Worm (Caenorhabditis elegans) whole organism, L1 larva: Measurements from ENCODE around the gene cyp-13A4.

ENCODE experiments used
- C04F5.9 ChIP-seq: sonication (generic microtip); optimal IDR thresholded peaks from 2 replicates; lab custom pipeline; 2016; ENCODE audit warnings: missing genetic modification characterization, missing compliant biosample characterization
- C16A3.4 ChIP-seq: fragments of 150-350 bp; optimal IDR thresholded peaks from 2 replicates; lab custom pipeline; 2014; ENCODE audit warnings: missing biosample characterization, missing genetic modification characterization
- C34B4.2 ChIP-seq: sonication (generic microtip); optimal IDR thresholded peaks from 2 replicates; lab custom pipeline; 2017; ENCODE audit warnings: mild to moderate bottlenecking, missing genetic modification characterization, missing compliant biosample characterization
- Y116A8C.19 ChIP-seq: sonication (generic microtip); optimal IDR thresholded peaks from 2 replicates; lab custom pipeline; 2016; ENCODE audit warnings: missing compliant biosample characterization, missing genetic modification characterization, borderline replicate concordance
- ama-1 ChIP-seq: fragments of 150-350 bp; optimal IDR thresholded peaks from 2 replicates; lab custom pipeline; 2014
- ceh-90 ChIP-seq: sonication (generic microtip); optimal IDR thresholded peaks from 2 replicates; lab custom pipeline; 2016; ENCODE audit warnings: missing genetic modification characterization, missing compliant biosample characterization
- dpl-1 ChIP-seq, 3 experiments: fragments of 150-350 bp in 2 of 3; sonication (generic microtip) in 1 of 3; optimal IDR thresholded peaks; 2 replicates each; lab custom pipeline; 2014 to 2017; ENCODE audit warnings: missing biosample characterization in 3 of 3, missing genetic modification characterization in 3 of 3, missing genetic modification reagents in 3 of 3
- efl-1 ChIP-seq, 4 experiments: fragments of 150-350 bp; optimal IDR thresholded peaks in 3 of 4; peaks in 1 of 4; 1 replicate in 1 of 4; 2 replicates in 3 of 4; lab custom pipeline; 2014; ENCODE audit warnings: missing biosample characterization in 2 of 4, missing genetic modification characterization in 2 of 4, missing genetic modification reagents in 2 of 4
- efl-3 ChIP-seq: fragments of 200-800 bp; sonication (Bioruptor generic); optimal IDR thresholded peaks from 2 replicates; lab custom pipeline; 2018; ENCODE audit warnings: mild to moderate bottlenecking, missing genetic modification characterization, missing compliant biosample characterization
- egl-27 ChIP-seq, 2 experiments: fragments of 150-350 bp in 1 of 2; sonication (generic microtip); optimal IDR thresholded peaks; 3 replicates each; lab custom pipeline; 2017 to 2018; ENCODE audit warnings: missing biosample characterization in 2 of 2, missing genetic modification characterization in 2 of 2, missing genetic modification reagents in 2 of 2
- elt-2 ChIP-seq: sonication (generic microtip); optimal IDR thresholded peaks from 2 replicates; lab custom pipeline; 2016; ENCODE audit warnings: missing genetic modification characterization, mild to moderate bottlenecking, inconsistent platforms, missing compliant biosample characterization, missing genetic modification reagents
- elt-3 ChIP-seq, 6 experiments: fragments of 150-350 bp in 1 of 6; sonication (generic microtip); optimal IDR thresholded peaks; 2 replicates each; lab custom pipeline; 2017 to 2018; ENCODE audit warnings: missing biosample characterization in 6 of 6, missing genetic modification characterization in 6 of 6, inconsistent platforms in 1 of 6
- fkh-10 ChIP-seq: sonication (generic microtip); optimal IDR thresholded peaks from 2 replicates; lab custom pipeline; 2017; ENCODE audit warnings: missing biosample characterization, missing genetic modification reagents, missing genetic modification characterization
- fkh-4 ChIP-seq: sonication (generic microtip); optimal IDR thresholded peaks from 2 replicates; lab custom pipeline; 2016; ENCODE audit warnings: missing compliant biosample characterization, missing genetic modification characterization, borderline replicate concordance
- fkh-8 ChIP-seq: sonication (generic microtip); optimal IDR thresholded peaks from 2 replicates; lab custom pipeline; 2016; ENCODE audit warnings: mild to moderate bottlenecking, missing genetic modification characterization, missing compliant biosample characterization
- grh-1 ChIP-seq: fragments of 200-800 bp; sonication (Bioruptor generic); IDR thresholded peaks from 2 replicates; pipeline ENCODE4 v1.3.6; 2022; ENCODE audit warnings: missing genetic modification reagents, missing genetic modification characterization, missing compliant biosample characterization
- hlh-17 ChIP-seq: fragments of 200-800 bp; sonication (Bioruptor generic); optimal IDR thresholded peaks from 2 replicates; lab custom pipeline; 2018; ENCODE audit warnings: missing genetic modification characterization, mild to moderate bottlenecking, missing compliant biosample characterization, moderate library complexity, borderline replicate concordance
- hpl-2 ChIP-seq: fragments of 150-350 bp; optimal IDR thresholded peaks from 2 replicates; lab custom pipeline; 2014; ENCODE audit warnings: missing biosample characterization, missing genetic modification reagents, missing genetic modification characterization
- isw-1 ChIP-seq: fragments of 200-800 bp; sonication (Bioruptor generic); IDR thresholded peaks from 2 replicates; pipeline ENCODE4 v1.3.6; 2022; ENCODE audit warnings: missing genetic modification characterization, missing compliant biosample characterization
- jun-1 ChIP-seq: fragments of 150-350 bp; optimal IDR thresholded peaks from 2 replicates; lab custom pipeline; 2014; ENCODE audit warnings: missing biosample characterization, missing genetic modification reagents, missing genetic modification characterization
- lin-13 ChIP-seq: fragments of 150-350 bp; optimal IDR thresholded peaks from 2 replicates; lab custom pipeline; 2014; ENCODE audit warnings: missing biosample characterization, missing genetic modification reagents, missing genetic modification characterization
- lin-14 ChIP-seq: fragments of 200-800 bp; sonication (Bioruptor generic); optimal IDR thresholded peaks from 2 replicates; lab custom pipeline; 2018; ENCODE audit warnings: mild to moderate bottlenecking, missing genetic modification characterization, moderate library complexity, missing compliant biosample characterization
- lin-15B ChIP-seq: fragments of 150-350 bp; sonication (generic microtip); optimal IDR thresholded peaks from 3 replicates; lab custom pipeline; 2014; ENCODE audit warnings: missing biosample characterization, missing genetic modification characterization
- mab-9 ChIP-seq: fragments of 200-800 bp; sonication (Bioruptor generic); IDR thresholded peaks from 2 replicates; pipeline ENCODE4 v1.3.6; 2022; ENCODE audit warnings: missing genetic modification reagents, missing genetic modification characterization, missing compliant biosample characterization
- mef-2 ChIP-seq: fragments of 150-350 bp; optimal IDR thresholded peaks from 2 replicates; lab custom pipeline; 2014; ENCODE audit warnings: missing biosample characterization, missing genetic modification characterization
- nhr-19 ChIP-seq: fragments of 200-800 bp; sonication (Bioruptor generic); conservative IDR thresholded peaks from 2 replicates; pipeline ENCODE4 v1.3.6; 2022; ENCODE audit warnings: missing genetic modification characterization, missing compliant biosample characterization
- nhr-20 ChIP-seq: sonication (generic microtip); optimal IDR thresholded peaks from 2 replicates; lab custom pipeline; 2016; ENCODE audit warnings: mild to moderate bottlenecking, missing genetic modification characterization, missing compliant biosample characterization
- nhr-237 ChIP-seq: fragments of 150-350 bp; optimal IDR thresholded peaks from 2 replicates; lab custom pipeline; 2014; ENCODE audit warnings: missing biosample characterization, missing genetic modification characterization
- nhr-28 ChIP-seq: fragments of 150-350 bp; optimal IDR thresholded peaks from 2 replicates; lab custom pipeline; 2014; ENCODE audit warnings: missing biosample characterization, missing genetic modification characterization
- nhr-47 ChIP-seq: sonication (generic microtip); optimal IDR thresholded peaks from 2 replicates; lab custom pipeline; 2016; ENCODE audit warnings: mild to moderate bottlenecking, missing genetic modification characterization, moderate library complexity, missing compliant biosample characterization
- nhr-71 ChIP-seq: sonication (generic microtip); optimal IDR thresholded peaks from 2 replicates; lab custom pipeline; 2016; ENCODE audit warnings: mild to moderate bottlenecking, missing genetic modification characterization, moderate library complexity, missing compliant biosample characterization
- nhr-76 ChIP-seq: sonication (generic microtip); optimal IDR thresholded peaks from 2 replicates; lab custom pipeline; 2017; ENCODE audit warnings: missing biosample characterization, missing genetic modification characterization
- nhr-77 ChIP-seq: fragments of 150-350 bp; optimal IDR thresholded peaks from 2 replicates; lab custom pipeline; 2014; ENCODE audit warnings: missing biosample characterization, missing genetic modification characterization
- nhr-90 ChIP-seq: sonication (generic microtip); optimal IDR thresholded peaks from 2 replicates; lab custom pipeline; 2016; ENCODE audit warnings: mild to moderate bottlenecking, missing genetic modification characterization, missing compliant biosample characterization; ENCODE audit not compliant: poor library complexity
- pag-3 ChIP-seq: sonication (generic microtip); optimal IDR thresholded peaks from 2 replicates; lab custom pipeline; 2017; ENCODE audit warnings: missing genetic modification characterization, mild to moderate bottlenecking, missing compliant biosample characterization, antibody characterized with exemption, borderline replicate concordance; ENCODE audit not compliant: insufficient read depth
- pax-3 ChIP-seq: fragments of 200-800 bp; sonication (Bioruptor generic); optimal IDR thresholded peaks from 2 replicates; lab custom pipeline; 2018; ENCODE audit warnings: mild to moderate bottlenecking, missing genetic modification characterization, moderate library complexity, missing compliant biosample characterization
- skn-1 ChIP-seq: fragments of 150-350 bp; optimal IDR thresholded peaks from 2 replicates; lab custom pipeline; 2014; ENCODE audit warnings: missing biosample characterization, missing genetic modification characterization
- snpc-4 ChIP-seq: fragments of 150-350 bp; optimal IDR thresholded peaks from 2 replicates; lab custom pipeline; 2014; ENCODE audit warnings: missing biosample characterization, missing genetic modification characterization
- snu-23 ChIP-seq: sonication (generic microtip); optimal IDR thresholded peaks from 2 replicates; lab custom pipeline; 2016; ENCODE audit warnings: missing genetic modification characterization, missing compliant biosample characterization
- sox-4 ChIP-seq: sonication (generic microtip); optimal IDR thresholded peaks from 2 replicates; lab custom pipeline; 2016; ENCODE audit warnings: missing genetic modification characterization, missing compliant biosample characterization
- sup-37 ChIP-seq: fragments of 200-800 bp; sonication (Bioruptor generic); optimal IDR thresholded peaks from 2 replicates; lab custom pipeline; 2018; ENCODE audit warnings: mild to moderate bottlenecking, missing genetic modification characterization, missing compliant biosample characterization
- tlp-1 ChIP-seq: fragments of 150-350 bp; optimal IDR thresholded peaks from 2 replicates; lab custom pipeline; 2014; ENCODE audit warnings: missing biosample characterization, missing genetic modification characterization
- unc-130 ChIP-seq: fragments of 150-350 bp; optimal IDR thresholded peaks from 2 replicates; lab custom pipeline; 2017; ENCODE audit warnings: missing biosample characterization, missing genetic modification characterization, inconsistent platforms
- vab-15 ChIP-seq: sonication (generic microtip); optimal IDR thresholded peaks from 2 replicates; lab custom pipeline; 2017; ENCODE audit warnings: missing genotype, mild to moderate bottlenecking, missing genetic modification characterization, missing compliant biosample characterization
- xbp-1 ChIP-seq: sonication (generic microtip); optimal IDR thresholded peaks from 2 replicates; lab custom pipeline; 2016; ENCODE audit warnings: missing genetic modification characterization, missing compliant biosample characterization
- zag-1 ChIP-seq: fragments of 150-350 bp; optimal IDR thresholded peaks from 2 replicates; lab custom pipeline; 2014; ENCODE audit warnings: missing biosample characterization, missing genetic modification characterization
- ztf-11 ChIP-seq, 2 experiments: sonication (generic microtip); optimal IDR thresholded peaks; 2 replicates each; lab custom pipeline; 2016 to 2017; ENCODE audit warnings: missing genetic modification characterization in 2 of 2, missing biosample characterization in 1 of 2, missing compliant biosample characterization in 1 of 2

Gene cyp-13A4

DNA sequence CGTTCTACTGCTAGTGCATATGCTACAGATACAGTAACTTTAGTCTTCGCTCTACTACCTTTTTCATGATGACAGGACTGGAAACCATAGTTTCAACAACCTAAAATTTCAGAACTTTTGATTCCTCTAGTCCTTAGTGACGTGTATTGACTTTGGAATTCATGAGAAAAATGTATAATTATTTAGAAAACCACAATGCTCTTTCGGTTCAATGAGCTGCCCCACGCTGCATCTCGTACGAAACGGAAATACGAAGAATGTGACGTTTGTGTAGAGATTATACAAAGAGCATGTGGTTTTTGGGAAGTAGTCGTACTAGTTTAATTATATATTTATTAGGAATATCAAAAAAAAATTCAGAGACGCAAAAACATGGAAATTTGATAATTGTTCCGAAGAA is 19.0 kb downstream of the cyp-13A4 start:
- peak; percentile 52 for TF ChIP-seq sox-4
- TF ChIP-seq fkh-8 (tag; lab: Kevin White, UChicago), result peak; percentile 62
- peak; percentile 52 for TF ChIP-seq nhr-71
- peak; percentile 32 for TF ChIP-seq nhr-47 (tag; lab: Kevin White, UChicago)
- TF ChIP-seq xbp-1 (tag; lab: Kevin White, UChicago), result peak; percentile 2
- peak; percentile 29 for TF ChIP-seq lin-14 (GFP tag; lab: Kevin White, UChicago)
- no peak for TF ChIP-seq ztf-11 (tag; optimal IDR thresholded peaks at IDR 0.05; lab: Kevin White, UChicago)
- no peak for TF ChIP-seq sup-37 (GFP tag; lab: Kevin White, UChicago)
- TF ChIP-seq isw-1, result no peak
- no peak for TF ChIP-seq hpl-2 (GFP tag; lab: Kevin White, UChicago)
- no peak for TF ChIP-seq snpc-4 (tag; lab: Kevin White, UChicago)
- TF ChIP-seq nhr-20 (tag; lab: Kevin White, UChicago), result no peak
- no peak for TF ChIP-seq fkh-10 (GFP tag; lab: Kevin White, UChicago)
- TF ChIP-seq, all 84 proteins: peak for 6

- TF ChIP-seq hpl-2 (GFP tag; lab: Kevin White, UChicago), result no peak
These were observed 21.8 kb downstream of the cyp-13A4 start, which contains the start of gene T10B9.9 for ce11 chrII:9775790-9776189. TSS of gene T10B9.9 (minus strand) at chrII:9775890.

DNA sequence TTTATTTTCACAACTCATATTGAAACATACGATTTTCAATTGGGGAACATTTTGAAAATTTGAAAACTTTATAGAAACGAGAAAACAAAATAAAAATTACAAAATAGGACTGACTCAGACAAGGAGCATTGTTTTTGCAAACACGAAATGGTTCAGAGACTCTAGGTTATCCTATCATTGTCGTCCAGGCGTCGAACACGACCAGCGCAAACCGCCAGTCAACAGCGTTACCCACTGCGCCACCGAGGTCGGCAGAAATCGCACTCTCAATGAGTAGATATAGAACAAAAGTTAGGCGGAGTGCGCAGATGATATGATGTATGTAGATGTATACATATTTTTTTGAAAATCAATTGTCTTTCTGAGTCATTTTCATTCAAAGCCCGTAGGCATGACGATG is 22.9 kb downstream of the cyp-13A4 start:
- TF ChIP-seq nhr-90 (tag; lab: Kevin White, UChicago) (peak; percentile 76), ceh-90 (no peak), nhr-19 (GFP tag; lab: Robert Waterston, UW) (peak; percentile 65), nhr-47 (tag; lab: Kevin White, UChicago) (peak; percentile 77), fkh-10 (GFP tag; lab: Kevin White, UChicago) (no peak), pag-3 (tag; lab: Kevin White, UChicago) (no peak), hlh-17 (GFP tag; lab: Kevin White, UChicago) (no peak), skn-1 (peak; percentile 57), C04F5.9 (tag; lab: Kevin White, UChicago) (no peak), jun-1 (tag; lab: Kevin White, UChicago) (peak; percentile 50), unc-130 (tag; lab: Kevin White, UChicago) (peak; percentile 50), elt-3 (tag; optimal IDR thresholded peaks at IDR 0.05; lab: Kevin White, UChicago) (peak in 2 of 6 experiments; percentile 17 to 49), lin-15B (tag; lab: Kevin White, UChicago) (no peak), C16A3.4 (tag; lab: Kevin White, UChicago) (no peak), elt-2 (tag; lab: Kevin White, UChicago) (peak; percentile 41), tlp-1 (tag; lab: Kevin White, UChicago) (no peak), vab-15 (no peak), C34B4.2 (tag; lab: Kevin White, UChicago) (no peak), nhr-77 (tag; lab: Kevin White, UChicago) (peak; percentile 52), nhr-76 (tag; lab: Kevin White, UChicago) (no peak), pax-3 (tag; lab: Kevin White, UChicago) (peak; percentile 56), efl-3 (no peak), fkh-8 (tag; lab: Kevin White, UChicago) (peak; percentile 46), mab-9 (GFP tag; lab: Robert Waterston, UW) (peak; percentile 25; the same call in 1 of the 2 replicates), fkh-4 (tag; lab: Kevin White, UChicago) (no peak), efl-1 (optimal IDR thresholded peaks at IDR 0.05; lab: Kevin White, UChicago) (peak; percentile 35 to 52), efl-1 (GFP tag; optimal IDR thresholded peaks at IDR 0.05 in 1 of 2; lab: Kevin White, UChicago) (peak; percentile 41 to 93), mef-2 (tag; lab: Kevin White, UChicago) (no peak), snu-23 (peak; percentile 72), Y116A8C.19 (tag; lab: Kevin White, UChicago) (no peak), egl-27 (tag; optimal IDR thresholded peaks at IDR 0.05; lab: Kevin White, UChicago) (no peak), snpc-4 (tag; lab: Kevin White, UChicago) (peak; percentile 37), zag-1 (tag; lab: Kevin White, UChicago) (no peak), grh-1 (GFP tag; lab: Robert Waterston, UW) (no peak), nhr-237 (tag; lab: Kevin White, UChicago) (no peak), nhr-28 (tag; lab: Kevin White, UChicago) (no peak), nhr-20 (tag; lab: Kevin White, UChicago) (peak; percentile 83), ama-1 (lab: Kevin White, UChicago) (no peak), lin-13 (GFP tag; lab: Kevin White, UChicago) (no peak), dpl-1 (GFP tag; optimal IDR thresholded peaks at IDR 0.05; lab: Kevin White, UChicago) (peak in 2 of 3 experiments; percentile 49 to 53)
